Worm (Caenorhabditis elegans) whole organism, young adult: ENCODE results near the gene emb-30.

Source experiments
- D2030.7 ChIP-seq: fragments of 200-800 bp; sonication (Bioruptor generic); IDR thresholded peaks from 2 replicates; pipeline ENCODE4 v1.3.6; 2022; ENCODE audit warnings: missing genetic modification reagents, missing genetic modification characterization, missing compliant biosample characterization
- F39B2.1 ChIP-seq: fragments of 200-800 bp; sonication (Bioruptor generic); IDR thresholded peaks from 2 replicates; pipeline ENCODE4 v1.3.6; 2022; ENCODE audit warnings: missing genetic modification reagents, missing genetic modification characterization, missing compliant biosample characterization
- F52B5.7 ChIP-seq: sonication (generic microtip); optimal IDR thresholded peaks from 2 replicates; lab custom pipeline; 2016; ENCODE audit warnings: mild to moderate bottlenecking, missing genetic modification characterization, missing compliant biosample characterization
- F55B11.4 ChIP-seq: sonication (generic microtip); optimal IDR thresholded peaks from 2 replicates; lab custom pipeline; 2016; ENCODE audit warnings: missing compliant biosample characterization, missing genetic modification characterization, borderline replicate concordance; ENCODE audit not compliant: insufficient read depth
- Y53F4B.3 ChIP-seq: fragments of 200-800 bp; sonication (Bioruptor generic); IDR thresholded peaks from 2 replicates; pipeline ENCODE4 v1.3.6; 2022; ENCODE audit warnings: missing genetic modification reagents, missing genetic modification characterization, missing compliant biosample characterization
- Y53G8AR.9 ChIP-seq: fragments of 200-800 bp; sonication (Bioruptor generic); conservative IDR thresholded peaks from 2 replicates; pipeline ENCODE4 v1.3.6; 2022; ENCODE audit warnings: missing genetic modification reagents, missing genetic modification characterization, missing compliant biosample characterization
- Y56A3A.18 ChIP-seq: fragments of 200-800 bp; sonication (Bioruptor generic); IDR thresholded peaks from 2 replicates; pipeline ENCODE4 v1.3.6; 2022; ENCODE audit warnings: missing genetic modification reagents, missing genetic modification characterization, missing compliant biosample characterization
- Y67H2A.10 ChIP-seq: fragments of 200-800 bp; sonication (Bioruptor generic); conservative IDR thresholded peaks from 2 replicates; pipeline ENCODE4 v1.3.6; 2022; ENCODE audit warnings: missing genetic modification reagents, missing genetic modification characterization, missing compliant biosample characterization
- Y95B8A.8 ChIP-seq: fragments of 200-800 bp; sonication (Bioruptor generic); IDR thresholded peaks from 2 replicates; pipeline ENCODE4 v1.3.6; 2022; ENCODE audit warnings: missing genetic modification reagents, missing genetic modification characterization, missing compliant biosample characterization
- aptf-2 ChIP-seq: fragments of 200-800 bp; sonication (Bioruptor generic); conservative IDR thresholded peaks from 2 replicates; pipeline ENCODE4 v1.3.6; 2022; ENCODE audit warnings: missing genetic modification reagents, missing genetic modification characterization, missing compliant biosample characterization
- bed-2 ChIP-seq: fragments of 200-800 bp; sonication (Bioruptor generic); IDR thresholded peaks from 2 replicates; pipeline ENCODE4 v1.3.6; 2022; ENCODE audit warnings: missing genetic modification reagents, missing genetic modification characterization, missing compliant biosample characterization
- cebp-1 ChIP-seq, 2 experiments: fragments of 200-800 bp in 1 of 2; sonication (Bioruptor generic) in 1 of 2; sonication (generic microtip) in 1 of 2; IDR thresholded peaks in 1 of 2; optimal IDR thresholded peaks in 1 of 2; 2 replicates each; pipeline versions ENCODE4 v1.3.6 to Lab custom; 2017 to 2022; ENCODE audit warnings: missing compliant biosample characterization in 2 of 2, missing genetic modification characterization in 2 of 2, mild to moderate bottlenecking in 1 of 2, missing genetic modification reagents in 1 of 2, moderate library complexity in 1 of 2
- ceh-27 ChIP-seq: fragments of 200-800 bp; sonication (Bioruptor generic); optimal IDR thresholded peaks from 2 replicates; lab custom pipeline; 2018; ENCODE audit warnings: mild to moderate bottlenecking, missing genetic modification characterization, moderate library complexity, missing compliant biosample characterization
- ceh-91 ChIP-seq: fragments of 200-800 bp; sonication (Bioruptor generic); IDR thresholded peaks from 2 replicates; pipeline ENCODE4 v1.3.6; 2022; ENCODE audit warnings: missing genetic modification reagents, missing genetic modification characterization, missing compliant biosample characterization
- chd-7 ChIP-seq: sonication (generic microtip); optimal IDR thresholded peaks from 2 replicates; lab custom pipeline; 2016; ENCODE audit warnings: mild to moderate bottlenecking, missing genetic modification characterization, moderate library complexity, missing compliant biosample characterization
- dox-1 ChIP-seq: fragments of 200-800 bp; sonication (Bioruptor generic); IDR thresholded peaks from 2 replicates; pipeline ENCODE4 v1.3.6; 2022; ENCODE audit warnings: missing genetic modification reagents, missing genetic modification characterization, missing compliant biosample characterization
- egl-18 ChIP-seq: fragments of 200-800 bp; sonication (Bioruptor generic); IDR thresholded peaks from 2 replicates; pipeline ENCODE4 v1.3.6; 2022; ENCODE audit warnings: missing genetic modification reagents, missing genetic modification characterization, missing compliant biosample characterization
- fkh-3 ChIP-seq: sonication (generic microtip); optimal IDR thresholded peaks from 2 replicates; lab custom pipeline; 2016; ENCODE audit warnings: mild to moderate bottlenecking, missing genetic modification characterization, missing compliant biosample characterization
- hlh-12 ChIP-seq: sonication (generic microtip); optimal IDR thresholded peaks from 2 replicates; lab custom pipeline; 2016; ENCODE audit warnings: missing genetic modification characterization, missing compliant biosample characterization
- hlh-26 ChIP-seq: fragments of 200-800 bp; sonication (Bioruptor generic); conservative IDR thresholded peaks from 2 replicates; pipeline ENCODE4 v1.3.6; 2022; ENCODE audit warnings: missing genetic modification reagents, missing genetic modification characterization, missing compliant biosample characterization
- hmg-20 ChIP-seq: fragments of 200-800 bp; sonication (Bioruptor generic); IDR thresholded peaks from 2 replicates; pipeline ENCODE4 v1.3.6; 2022; ENCODE audit warnings: missing genetic modification reagents, missing genetic modification characterization, missing compliant biosample characterization
- lag-1 ChIP-seq: fragments of 200-800 bp; sonication (Bioruptor generic); IDR thresholded peaks from 2 replicates; pipeline ENCODE4 v1.3.6; 2022; ENCODE audit warnings: missing genetic modification reagents, missing genetic modification characterization, missing compliant biosample characterization
- let-526 ChIP-seq: fragments of 200-800 bp; sonication (Bioruptor generic); IDR thresholded peaks from 2 replicates; pipeline ENCODE4 v1.3.6; 2022; ENCODE audit warnings: missing genetic modification reagents, missing genetic modification characterization, missing compliant biosample characterization
- let-607 ChIP-seq, 2 experiments: fragments of 200-800 bp in 1 of 2; sonication (Bioruptor generic) in 1 of 2; sonication (generic microtip) in 1 of 2; optimal IDR thresholded peaks; 2 replicates each; lab custom pipeline; 2016 to 2018; ENCODE audit warnings: mild to moderate bottlenecking in 2 of 2, missing compliant biosample characterization in 2 of 2, missing genetic modification characterization in 2 of 2, moderate library complexity in 2 of 2, missing genotype in 1 of 2
- lin-35 ChIP-seq, 3 experiments: fragments of 150-350 bp in 2 of 3; sonication (generic microtip) in 1 of 3; optimal IDR thresholded peaks; 2 replicates each; lab custom pipeline; 2014 to 2018; ENCODE audit warnings: missing biosample characterization in 3 of 3, missing genetic modification characterization in 3 of 3, missing genetic modification reagents in 3 of 3
- lin-40 ChIP-seq: sonication (generic microtip); optimal IDR thresholded peaks from 2 replicates; lab custom pipeline; 2016; ENCODE audit warnings: missing genetic modification characterization, mild to moderate bottlenecking, missing compliant biosample characterization, missing genotype, missing genetic modification reagents
- lin-54 ChIP-seq: fragments of 200-800 bp; sonication (Bioruptor generic); optimal IDR thresholded peaks from 2 replicates; lab custom pipeline; 2018; ENCODE audit warnings: mild to moderate bottlenecking, missing genetic modification characterization, missing compliant biosample characterization
- lsl-1 ChIP-seq: fragments of 200-800 bp; sonication (Bioruptor generic); optimal IDR thresholded peaks from 2 replicates; lab custom pipeline; 2018; ENCODE audit warnings: mild to moderate bottlenecking, missing genetic modification characterization, moderate library complexity, missing compliant biosample characterization
- mel-28 ChIP-seq: sonication (generic microtip); optimal IDR thresholded peaks from 2 replicates; lab custom pipeline; 2016; ENCODE audit warnings: borderline replicate concordance, mild to moderate bottlenecking, missing genetic modification characterization, missing compliant biosample characterization
- mxl-1 ChIP-seq: sonication (generic microtip); optimal IDR thresholded peaks from 2 replicates; lab custom pipeline; 2016; ENCODE audit warnings: missing genetic modification characterization, missing compliant biosample characterization
- nfya-1 ChIP-seq: sonication (generic microtip); optimal IDR thresholded peaks from 2 replicates; lab custom pipeline; 2017; ENCODE audit warnings: antibody characterized with exemption, missing compliant biosample characterization, missing genetic modification characterization, borderline replicate concordance; ENCODE audit not compliant: insufficient read depth
- nfyb-1 ChIP-seq: fragments of 200-800 bp; sonication (Bioruptor generic); IDR thresholded peaks from 2 replicates; pipeline ENCODE4 v1.3.6; 2022; ENCODE audit warnings: missing genetic modification reagents, missing genetic modification characterization, missing compliant biosample characterization
- nhr-80 ChIP-seq: sonication (generic microtip); optimal IDR thresholded peaks from 2 replicates; lab custom pipeline; 2016; ENCODE audit warnings: missing genetic modification characterization, missing compliant biosample characterization
- nhr-90 ChIP-seq: sonication (generic microtip); optimal IDR thresholded peaks from 2 replicates; lab custom pipeline; 2016; ENCODE audit warnings: missing genotype, mild to moderate bottlenecking, missing genetic modification characterization, missing compliant biosample characterization
- rec-8 ChIP-seq, 2 experiments: sonication (generic microtip); optimal IDR thresholded peaks; 2 replicates each; lab custom pipeline; 2016; ENCODE audit warnings: mild to moderate bottlenecking in 2 of 2, missing genetic modification characterization in 2 of 2, missing genetic modification reagents in 2 of 2, missing genotype in 2 of 2, missing biosample characterization in 1 of 2, missing compliant biosample characterization in 1 of 2, moderate library complexity in 1 of 2
- sdz-38 ChIP-seq: sonication (generic microtip); optimal IDR thresholded peaks from 2 replicates; lab custom pipeline; 2016; ENCODE audit warnings: missing genotype, missing genetic modification characterization, missing compliant biosample characterization
- snpc-1.1 ChIP-seq: sonication (generic microtip); optimal IDR thresholded peaks from 2 replicates; lab custom pipeline; 2017; ENCODE audit warnings: missing genetic modification characterization, mild to moderate bottlenecking, missing compliant biosample characterization, antibody characterized with exemption, moderate library complexity, missing genotype, missing genetic modification reagents; ENCODE audit not compliant: insufficient read depth
- snpc-1.3 ChIP-seq: sonication (generic microtip); optimal IDR thresholded peaks from 2 replicates; lab custom pipeline; 2017; ENCODE audit warnings: missing genetic modification characterization, mild to moderate bottlenecking, missing compliant biosample characterization, antibody characterized with exemption, moderate library complexity, missing genotype, missing genetic modification reagents; ENCODE audit not compliant: insufficient read depth
- somi-1 ChIP-seq: fragments of 200-800 bp; sonication (Bioruptor generic); optimal IDR thresholded peaks from 2 replicates; lab custom pipeline; 2018; ENCODE audit warnings: mild to moderate bottlenecking, missing genetic modification characterization, missing compliant biosample characterization
- sptf-2 ChIP-seq: fragments of 200-800 bp; sonication (Bioruptor generic); optimal IDR thresholded peaks from 2 replicates; lab custom pipeline; 2018; ENCODE audit warnings: mild to moderate bottlenecking, missing genetic modification characterization, missing compliant biosample characterization
- tbp1 ChIP-seq: fragments of 200-800 bp; sonication (Bioruptor generic); optimal IDR thresholded peaks from 2 replicates; lab custom pipeline; 2018; ENCODE audit warnings: mild to moderate bottlenecking, missing genetic modification characterization, missing compliant biosample characterization
- tbx-9 ChIP-seq: sonication (generic microtip); optimal IDR thresholded peaks from 2 replicates; lab custom pipeline; 2016; ENCODE audit warnings: borderline replicate concordance, missing genetic modification characterization, inconsistent platforms, missing compliant biosample characterization
- tlf-1 ChIP-seq: fragments of 200-800 bp; sonication (Bioruptor generic); optimal IDR thresholded peaks from 2 replicates; lab custom pipeline; 2018; ENCODE audit warnings: mild to moderate bottlenecking, missing genetic modification characterization, missing compliant biosample characterization
- unc-130 ChIP-seq: sonication (generic microtip); optimal IDR thresholded peaks from 2 replicates; lab custom pipeline; 2016; ENCODE audit warnings: missing genetic modification reagents, missing genetic modification characterization, missing compliant biosample characterization
- zim-3 ChIP-seq: sonication (generic microtip); optimal IDR thresholded peaks from 2 replicates; lab custom pipeline; 2017; ENCODE audit warnings: mild to moderate bottlenecking, missing genetic modification characterization, moderate library complexity, missing compliant biosample characterization
- ztf-22 ChIP-seq: fragments of 200-800 bp; sonication (Bioruptor generic); optimal IDR thresholded peaks from 2 replicates; lab custom pipeline; 2018; ENCODE audit warnings: mild to moderate bottlenecking, missing genetic modification characterization, moderate library complexity, missing compliant biosample characterization
- ztf-28 ChIP-seq: fragments of 200-800 bp; sonication (Bioruptor generic); IDR thresholded peaks from 2 replicates; pipeline ENCODE4 v1.3.6; 2022; ENCODE audit warnings: missing genetic modification reagents, missing genetic modification characterization, missing compliant biosample characterization

Gene emb-30

DNA sequence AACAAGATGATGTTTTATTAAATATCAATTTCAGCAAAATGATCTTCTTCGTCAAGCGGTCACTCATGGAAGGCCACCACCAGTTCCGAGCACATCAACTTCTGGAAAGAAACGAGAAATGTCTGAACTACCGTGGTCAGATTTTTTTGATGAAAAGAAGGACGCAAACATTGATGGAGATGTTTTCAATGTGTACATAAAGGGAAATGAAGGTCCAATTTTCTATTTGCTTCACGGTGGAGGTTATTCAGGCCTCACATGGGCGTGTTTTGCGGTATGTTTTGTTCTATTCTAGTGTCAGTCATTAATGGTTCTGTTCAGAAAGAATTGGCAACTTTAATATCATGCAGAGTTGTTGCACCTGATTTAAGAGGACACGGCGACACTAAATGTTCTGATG is 24.6 kb upstream of the emb-30 start, which contains the start of gene B0464.6:
B0464.6 (minus strand) TSS at position 101 of the 400 bp plus-strand sequence.
- TF ChIP-seq snpc-1.3 = no peak
- TF ChIP-seq ceh-27 (GFP tag; lab: Kevin White, UChicago) = no peak
- no peak for TF ChIP-seq snpc-1.1 (tag; lab: Kevin White, UChicago)
- TF ChIP-seq hlh-12 (tag; lab: Kevin White, UChicago) = no peak
- TF ChIP-seq Y53G8AR.9 (GFP tag; lab: Robert Waterston, UW) = no peak
- no peak for TF ChIP-seq mxl-1
- TF ChIP-seq dox-1 (GFP tag; lab: Robert Waterston, UW) = no peak
- TF ChIP-seq D2030.7 = no peak
- no peak for TF ChIP-seq Y56A3A.18 (GFP tag; lab: Robert Waterston, UW)
- no peak for TF ChIP-seq rec-8 (tag; optimal IDR thresholded peaks at IDR 0.05; lab: Kevin White, UChicago)
- TF ChIP-seq F52B5.7 (tag; lab: Kevin White, UChicago) = no peak
- no peak for TF ChIP-seq tlf-1
- no peak for TF ChIP-seq somi-1
- no peak for TF ChIP-seq ztf-22 (GFP tag; lab: Kevin White, UChicago)
- no peak for TF ChIP-seq let-607 (tag; optimal IDR thresholded peaks at IDR 0.05; lab: Kevin White, UChicago)
- TF ChIP-seq cebp-1 (GFP tag; IDR thresholded peaks at IDR 0.05; lab: Robert Waterston, UW) = no peak
- no peak for TF ChIP-seq cebp-1 (tag; optimal IDR thresholded peaks at IDR 0.05; lab: Kevin White, UChicago)
- TF ChIP-seq zim-3 = no peak

DNA sequence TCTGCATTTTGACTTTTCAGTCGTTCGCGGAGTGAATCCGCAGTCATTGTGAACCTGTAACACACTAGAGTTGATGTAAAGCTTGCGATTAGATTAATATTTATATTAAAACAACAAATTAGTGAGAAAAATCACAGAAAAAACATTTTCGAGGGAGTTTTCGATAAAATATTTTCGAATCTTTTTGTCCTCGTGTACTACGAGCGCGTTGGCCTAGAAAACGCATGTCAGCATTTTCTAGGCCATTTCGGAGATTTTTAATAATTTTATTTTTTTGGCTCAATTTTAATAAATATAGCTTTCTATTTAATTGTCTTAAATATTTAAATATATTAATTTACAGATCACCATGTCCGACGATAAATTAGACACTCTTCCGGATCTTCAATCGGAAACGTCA is 24.2 kb upstream of the emb-30 start, which contains the start of gene B0464.9:
B0464.9 (plus strand) TSS at position 344 of the 400 bp plus-strand sequence.
- TF ChIP-seq Y95B8A.8 (GFP tag; lab: Robert Waterston, UW) = no peak
- peak; percentile 33 for TF ChIP-seq lin-40
- no peak for TF ChIP-seq F55B11.4 (tag; lab: Kevin White, UChicago)
- no peak for TF ChIP-seq sdz-38 (tag; lab: Kevin White, UChicago)
- TF ChIP-seq lin-54 (GFP tag; lab: Kevin White, UChicago) = peak; percentile 46
- no peak for TF ChIP-seq ceh-91
- TF ChIP-seq nfya-1 (tag; lab: Kevin White, UChicago) = no peak
- peak; percentile 24 for TF ChIP-seq lsl-1 (GFP tag; lab: Kevin White, UChicago)
- TF ChIP-seq nhr-90 (tag; lab: Kevin White, UChicago) = no peak
- no peak for TF ChIP-seq F39B2.1
- no peak for TF ChIP-seq ztf-22 (GFP tag; lab: Kevin White, UChicago)
- TF ChIP-seq nhr-80 = no peak
- no peak for TF ChIP-seq aptf-2 (GFP tag; lab: Robert Waterston, UW)
- TF ChIP-seq tbp1 (GFP tag; lab: Kevin White, UChicago) = no peak
- no peak for TF ChIP-seq tbx-9 (tag; lab: Kevin White, UChicago)
- no peak for TF ChIP-seq chd-7 (tag; lab: Kevin White, UChicago)
- no peak for TF ChIP-seq ztf-28
- peak in 1 of 3 experiments; percentile 45 for TF ChIP-seq lin-35 (GFP tag; optimal IDR thresholded peaks at IDR 0.05; lab: Kevin White, UChicago)
- no peak for TF ChIP-seq lag-1
- no peak for TF ChIP-seq bed-2 (GFP tag; lab: Robert Waterston, UW)
- TF ChIP-seq unc-130 (GFP tag; lab: Kevin White, UChicago) = peak; percentile 70
- TF ChIP-seq hlh-26 (GFP tag; lab: Robert Waterston, UW) = no peak
- no peak for TF ChIP-seq Y53F4B.3 (GFP tag; lab: Robert Waterston, UW)
- no peak for TF ChIP-seq sptf-2
- TF ChIP-seq fkh-3 (tag; lab: Kevin White, UChicago) = no peak
- no peak for TF ChIP-seq Y67H2A.10 (GFP tag; lab: Robert Waterston, UW)
- no peak for TF ChIP-seq egl-18 (GFP tag; lab: Robert Waterston, UW)
- TF ChIP-seq hmg-20 = no peak
- TF ChIP-seq let-526 (GFP tag; lab: Robert Waterston, UW) = no peak
- no peak for TF ChIP-seq mel-28
- no peak for TF ChIP-seq nfyb-1 (GFP tag; lab: Robert Waterston, UW)
- peak; percentile 42 for TF ChIP-seq ceh-27 (GFP tag; lab: Kevin White, UChicago)
